Worm (Caenorhabditis elegans) whole organism, young adult: ENCODE data around the gene ubc-22.

Experiments used
- C06A6.2 ChIP-seq: fragments of 200-800 bp; sonication (Bioruptor generic); conservative IDR thresholded peaks from 2 replicates; pipeline ENCODE4 v1.3.6; 2022; ENCODE audit warnings: missing genetic modification characterization, missing compliant biosample characterization
- nfya-1 ChIP-seq: sonication (generic microtip); optimal IDR thresholded peaks from 2 replicates; lab custom pipeline; 2017; ENCODE audit warnings: antibody characterized with exemption, missing compliant biosample characterization, missing genetic modification characterization, borderline replicate concordance; ENCODE audit not compliant: insufficient read depth
- unc-62 ChIP-seq: fragments of 150-350 bp; optimal IDR thresholded peaks from 2 replicates; lab custom pipeline; 2014; ENCODE audit warnings: missing biosample characterization, missing genetic modification reagents, missing genetic modification characterization

DNA sequence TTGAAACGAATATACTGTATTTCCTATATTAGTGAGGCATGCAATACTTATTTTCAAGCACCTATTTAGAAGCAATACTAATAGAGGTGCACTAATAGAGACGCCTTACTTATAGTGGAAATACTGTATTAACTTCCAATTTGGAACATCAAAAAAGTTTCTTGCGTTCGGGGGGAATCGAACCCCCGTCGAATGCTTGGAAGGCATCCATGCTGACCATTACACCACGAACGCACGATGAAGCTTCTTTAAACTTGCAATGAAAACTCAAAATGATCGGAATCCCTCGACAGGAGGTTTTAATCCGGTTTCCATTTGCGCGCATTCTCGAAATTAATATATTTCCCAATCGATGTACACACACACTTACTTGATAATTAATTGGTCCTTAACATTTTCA is 30.8 kb downstream of the ubc-22 start:
- TF ChIP-seq C06A6.2 (GFP tag; lab: Robert Waterston, UW) (no peak), unc-62 (no peak), nfya-1 (tag; lab: Kevin White, UChicago) (no peak)
